Worm (Caenorhabditis elegans) whole organism, midembryonic: ENCODE measurements around the gene F15D4.4.

Experiments used
- T22C8.4 ChIP-seq: fragments of 200-800 bp; sonication (Bioruptor generic); IDR thresholded peaks from 2 replicates; pipeline ENCODE4 v1.3.6; 2022; ENCODE audit warnings: missing genetic modification characterization, missing compliant biosample characterization
- cog-1 ChIP-seq: sonication (generic microtip); optimal IDR thresholded peaks from 2 replicates; lab custom pipeline; 2016; ENCODE audit warnings: missing genetic modification characterization, missing compliant biosample characterization
- flt-1 ChIP-seq: fragments of 200-800 bp; sonication (Bioruptor generic); IDR thresholded peaks from 2 replicates; pipeline ENCODE4 v1.3.6; 2022; ENCODE audit warnings: missing genetic modification characterization, missing compliant biosample characterization
- klf-2 ChIP-seq: fragments of 200-800 bp; sonication (Bioruptor generic); conservative IDR thresholded peaks from 2 replicates; pipeline ENCODE4 v1.3.6; 2022; ENCODE audit warnings: missing genetic modification reagents, missing genetic modification characterization, missing compliant biosample characterization
- med-1 ChIP-seq: sonication (generic microtip); optimal IDR thresholded peaks from 2 replicates; lab custom pipeline; 2017; ENCODE audit warnings: missing genetic modification characterization, mild to moderate bottlenecking, missing compliant biosample characterization, antibody characterized with exemption, missing genetic modification reagents; ENCODE audit not compliant: insufficient read depth
- ref-1 ChIP-seq: fragments of 200-800 bp; sonication (Bioruptor generic); conservative IDR thresholded peaks from 2 replicates; pipeline ENCODE4 v1.3.6; 2022; ENCODE audit warnings: missing genetic modification reagents, missing genetic modification characterization, missing compliant biosample characterization
- tab-1 ChIP-seq: fragments of 200-800 bp; sonication (Bioruptor generic); IDR thresholded peaks from 2 replicates; pipeline ENCODE4 v1.3.6; 2022; ENCODE audit warnings: missing genetic modification characterization, missing compliant biosample characterization
- ztf-23 ChIP-seq: fragments of 200-800 bp; sonication (Bioruptor generic); IDR thresholded peaks from 2 replicates; pipeline ENCODE4 v1.3.6; 2022; ENCODE audit warnings: missing genetic modification reagents, missing genetic modification characterization, missing compliant biosample characterization
- ztf-29 ChIP-seq: fragments of 200-800 bp; sonication (Bioruptor generic); IDR thresholded peaks from 2 replicates; pipeline ENCODE4 v1.3.6; 2022; ENCODE audit warnings: missing genetic modification reagents, missing genetic modification characterization, missing compliant biosample characterization

F15D4.4 gene

DNA sequence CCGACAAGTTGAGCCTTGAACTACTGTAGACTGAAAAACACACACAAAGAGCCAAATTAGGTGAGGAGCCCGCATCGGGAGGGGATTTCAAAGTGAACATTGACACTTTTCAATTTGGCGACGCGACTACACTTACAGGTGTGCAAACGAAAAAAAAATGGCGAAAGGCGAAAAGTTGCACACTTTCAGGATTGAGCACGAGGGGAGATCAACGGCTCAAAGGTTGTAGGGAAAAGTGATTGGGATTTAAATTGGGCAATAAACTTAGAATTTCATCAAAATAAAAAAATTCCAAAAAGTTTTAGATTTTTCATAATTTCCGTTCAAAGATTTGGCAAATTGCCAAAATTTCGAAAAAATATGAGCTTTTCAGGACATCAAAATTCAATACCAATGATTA is at the start of gene F15D4.4:
F15D4.4 (minus strand) TSS at position 101 of the 400 bp plus-strand sequence.
- no peak for TF ChIP-seq tab-1 (GFP tag; lab: Robert Waterston, UW)
- TF ChIP-seq cog-1, result no peak
- TF ChIP-seq flt-1 (GFP tag; lab: Robert Waterston, UW), result no peak
- no peak for TF ChIP-seq ref-1 (GFP tag; lab: Robert Waterston, UW)
- TF ChIP-seq ztf-29, result no peak
- no peak for TF ChIP-seq klf-2 (GFP tag; lab: Robert Waterston, UW)
- TF ChIP-seq med-1 (GFP tag; lab: Kevin White, UChicago), result no peak
- TF ChIP-seq ztf-23 (GFP tag; lab: Robert Waterston, UW), result no peak
- no peak for TF ChIP-seq T22C8.4

DNA sequence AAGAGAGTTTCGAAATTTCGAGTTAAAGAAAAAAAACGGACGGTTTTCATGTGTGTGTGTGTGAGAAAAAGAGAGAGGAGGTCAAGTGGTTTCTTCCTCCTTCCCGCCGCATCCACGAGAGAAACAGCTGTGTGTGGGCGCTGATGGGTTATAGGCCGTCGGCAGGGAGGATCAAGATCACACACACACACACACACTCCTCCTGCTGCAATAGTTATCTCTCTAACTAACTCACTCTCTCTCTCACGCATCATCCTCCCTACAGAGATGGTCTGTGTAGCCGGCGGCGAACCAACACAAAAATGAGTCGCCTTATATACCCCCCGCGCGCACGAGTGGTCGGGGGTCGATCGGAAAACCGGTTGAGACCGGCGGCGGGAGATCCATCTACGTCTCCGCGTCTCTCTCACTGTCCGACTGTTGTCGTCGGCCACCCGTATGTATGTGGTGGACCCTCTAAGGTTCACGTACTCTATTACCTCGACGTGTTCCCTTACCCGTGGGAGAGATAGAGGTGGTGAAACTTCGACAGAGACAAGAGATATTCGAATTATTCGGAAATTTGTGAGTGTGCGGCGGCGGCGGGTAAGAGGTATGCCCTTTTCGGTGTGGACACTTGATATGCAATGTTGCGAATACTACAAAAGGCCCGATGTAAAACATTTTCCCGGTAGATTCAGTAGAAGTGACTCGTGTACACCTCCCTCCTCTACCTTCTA is 48.6 kb upstream of the F15D4.4 start:
- TF ChIP-seq cog-1 (peak; percentile 37), T22C8.4 (no peak), klf-2 (GFP tag; lab: Robert Waterston, UW) (no peak), tab-1 (GFP tag; lab: Robert Waterston, UW) (peak; percentile 43; the same call in 1 of the 2 replicates), ztf-23 (GFP tag; lab: Robert Waterston, UW) (peak; percentile 66; the same call in 1 of the 2 replicates)

ce11 chrII:13290518-13291286 is 47.8 kb upstream of the F15D4.4 start:
- TF ChIP-seq ref-1 (GFP tag; lab: Robert Waterston, UW), result no peak
- no peak for TF ChIP-seq cog-1
- TF ChIP-seq ztf-29, result no peak
- no peak for TF ChIP-seq flt-1 (GFP tag; lab: Robert Waterston, UW)
- TF ChIP-seq T22C8.4, result no peak
- no peak for TF ChIP-seq med-1 (GFP tag; lab: Kevin White, UChicago)
- no peak for TF ChIP-seq ztf-23 (GFP tag; lab: Robert Waterston, UW)
- TF ChIP-seq klf-2 (GFP tag; lab: Robert Waterston, UW), result no peak
- TF ChIP-seq tab-1 (GFP tag; lab: Robert Waterston, UW), result no peak

DNA sequence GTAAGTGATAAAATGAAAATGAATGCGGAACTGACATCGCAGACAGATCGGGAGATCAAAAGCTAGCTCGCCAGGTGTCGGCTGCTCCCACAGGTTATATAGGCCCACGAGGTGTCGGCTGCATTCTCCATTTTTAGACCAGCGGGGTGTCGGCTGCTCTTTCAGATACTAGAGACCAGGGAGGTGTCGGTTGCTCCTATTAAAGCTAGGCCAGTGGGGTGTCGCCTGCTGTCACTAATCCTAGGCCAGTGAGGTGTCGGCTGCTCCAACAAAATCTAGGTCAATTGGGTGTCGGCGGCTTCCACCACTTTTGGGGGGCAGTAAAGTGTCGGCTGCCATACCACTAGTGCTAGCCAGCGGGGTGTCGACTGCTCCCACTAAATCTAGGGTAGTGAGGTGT is 47.0 kb upstream of the F15D4.4 start:
- TF ChIP-seq tab-1 (GFP tag; lab: Robert Waterston, UW) (0 out of 2 replicates have a peak, but pooled peaks have one; percentile 17), ztf-29 (no peak)

- no peak for TF ChIP-seq tab-1 (GFP tag; lab: Robert Waterston, UW)
- TF ChIP-seq ztf-29, result no peak
- no peak for TF ChIP-seq klf-2 (GFP tag; lab: Robert Waterston, UW)
- TF ChIP-seq med-1 (GFP tag; lab: Kevin White, UChicago), result no peak
- no peak for TF ChIP-seq ref-1 (GFP tag; lab: Robert Waterston, UW)
- TF ChIP-seq cog-1, result no peak
- TF ChIP-seq ztf-23 (GFP tag; lab: Robert Waterston, UW), result no peak
- no peak for TF ChIP-seq T22C8.4
- no peak for TF ChIP-seq flt-1 (GFP tag; lab: Robert Waterston, UW)
These were observed 42.8 kb upstream of the F15D4.4 start, which contains the start of gene ztf-22 for ce11 chrII:13285729-13286128. Gene ztf-22, minus strand, starts transcription at chrII:13285829.

DNA sequence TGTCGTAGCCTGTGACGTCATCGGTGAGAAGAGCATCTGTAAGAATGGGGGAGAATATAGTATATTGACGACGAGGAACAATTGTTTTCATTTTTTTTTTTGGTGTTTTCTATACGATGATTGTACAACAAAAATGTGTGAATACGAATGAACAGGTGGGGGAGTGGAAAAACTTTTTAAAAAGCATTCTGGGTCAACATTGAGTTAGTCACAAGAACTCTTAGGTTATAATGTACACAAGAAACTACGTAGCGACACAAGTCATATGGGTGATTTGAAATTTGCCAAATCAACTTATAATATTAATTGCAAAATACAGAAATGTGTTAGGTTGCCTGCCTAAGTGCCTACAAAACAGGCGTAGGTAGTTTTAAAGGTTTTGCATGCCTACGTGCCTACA is 41.2 kb upstream of the F15D4.4 start:
- TF ChIP-seq med-1 (GFP tag; lab: Kevin White, UChicago), result no peak
- no peak for TF ChIP-seq ref-1 (GFP tag; lab: Robert Waterston, UW)
- no peak for TF ChIP-seq ztf-29
- no peak for TF ChIP-seq klf-2 (GFP tag; lab: Robert Waterston, UW)
- TF ChIP-seq ztf-23 (GFP tag; lab: Robert Waterston, UW), result no peak
- no peak for TF ChIP-seq T22C8.4
- no peak for TF ChIP-seq tab-1 (GFP tag; lab: Robert Waterston, UW)
- no peak for TF ChIP-seq flt-1 (GFP tag; lab: Robert Waterston, UW)
- no peak for TF ChIP-seq cog-1

DNA sequence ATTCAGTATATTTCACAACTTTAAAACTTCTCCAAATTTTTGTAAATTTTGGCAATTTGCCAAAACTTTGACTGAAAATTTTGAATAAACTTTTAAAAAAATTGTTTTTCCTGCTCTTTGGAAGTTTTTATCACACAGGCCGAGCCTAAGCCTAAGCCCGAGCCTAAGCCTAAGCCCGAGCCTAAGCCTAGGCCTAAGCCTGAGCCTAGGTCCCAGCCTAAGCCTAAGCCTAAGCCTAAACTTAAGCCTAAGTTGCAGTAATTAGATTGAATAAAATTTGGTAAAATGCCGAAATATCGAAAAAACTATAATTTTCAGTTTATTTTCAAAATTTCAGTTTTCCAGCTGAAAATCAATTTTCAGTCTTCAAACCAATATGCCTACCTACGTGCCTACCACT is 40.6 kb upstream of the F15D4.4 start:
- TF ChIP-seq flt-1 (GFP tag; lab: Robert Waterston, UW) (no peak), ref-1 (GFP tag; lab: Robert Waterston, UW) (no peak), klf-2 (GFP tag; lab: Robert Waterston, UW) (no peak), T22C8.4 (no peak)

DNA sequence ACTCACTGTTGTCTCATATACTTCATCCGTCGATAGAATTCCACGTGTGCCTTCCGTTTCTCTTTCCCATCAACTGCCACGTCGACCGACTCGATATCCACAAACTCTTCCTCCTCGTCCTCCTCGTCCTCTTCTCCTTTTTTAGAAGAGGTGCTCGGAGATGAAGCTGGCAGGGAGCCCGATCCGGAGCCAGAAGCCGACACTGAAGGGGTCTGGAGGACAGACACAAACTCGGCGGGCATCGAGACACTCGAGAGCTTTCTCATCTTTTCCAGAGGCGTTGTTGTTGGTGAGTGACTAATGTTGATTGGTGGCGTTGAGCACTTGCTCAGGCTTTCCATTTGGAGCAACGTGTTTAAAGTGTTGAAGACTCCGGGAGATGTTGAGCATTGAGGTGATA is 39.6 kb upstream of the F15D4.4 start:
- no peak for TF ChIP-seq flt-1 (GFP tag; lab: Robert Waterston, UW)
- TF ChIP-seq klf-2 (GFP tag; lab: Robert Waterston, UW), result no peak
- TF ChIP-seq ref-1 (GFP tag; lab: Robert Waterston, UW), result no peak
- no peak for TF ChIP-seq tab-1 (GFP tag; lab: Robert Waterston, UW)
- TF ChIP-seq med-1 (GFP tag; lab: Kevin White, UChicago), result no peak
- no peak for TF ChIP-seq ztf-23 (GFP tag; lab: Robert Waterston, UW)
- no peak for TF ChIP-seq T22C8.4

ce11 chrII:13279216-13280123 is 36.5 kb upstream of the F15D4.4 start:
- TF ChIP-seq klf-2 (GFP tag; lab: Robert Waterston, UW), result no peak
- no peak for TF ChIP-seq T22C8.4
- no peak for TF ChIP-seq med-1 (GFP tag; lab: Kevin White, UChicago)
- TF ChIP-seq tab-1 (GFP tag; lab: Robert Waterston, UW), result no peak
- no peak for TF ChIP-seq ztf-23 (GFP tag; lab: Robert Waterston, UW)
- no peak for TF ChIP-seq ref-1 (GFP tag; lab: Robert Waterston, UW)
- TF ChIP-seq ztf-29, result no peak
- TF ChIP-seq cog-1, result no peak
- TF ChIP-seq flt-1 (GFP tag; lab: Robert Waterston, UW), result no peak
